Worm (Caenorhabditis elegans) whole organism, young adult: Measurements from ENCODE around the gene T05B4.8.

Source experiments
- B0261.1 ChIP-seq: sonication (generic microtip); optimal IDR thresholded peaks from 2 replicates; lab custom pipeline; 2016; ENCODE audit warnings: mild to moderate bottlenecking, missing genetic modification characterization, moderate library complexity, missing compliant biosample characterization
- C17E4.6 ChIP-seq: fragments of 200-800 bp; sonication (Bioruptor generic); IDR thresholded peaks from 2 replicates; pipeline ENCODE4 v1.3.6; 2022; ENCODE audit warnings: missing genetic modification reagents, missing genetic modification characterization, missing compliant biosample characterization
- F33H1.4 ChIP-seq: fragments of 200-800 bp; sonication (Bioruptor generic); IDR thresholded peaks from 2 replicates; pipeline ENCODE4 v1.3.6; 2022; ENCODE audit warnings: missing genetic modification reagents, missing genetic modification characterization, missing compliant biosample characterization
- F37B4.10 ChIP-seq: fragments of 200-800 bp; sonication (Bioruptor generic); IDR thresholded peaks from 2 replicates; pipeline ENCODE4 v1.3.6; 2022; ENCODE audit warnings: missing genetic modification characterization, missing compliant biosample characterization
- F49E8.2 ChIP-seq: sonication (generic microtip); optimal IDR thresholded peaks from 3 replicates; lab custom pipeline; 2017; ENCODE audit warnings: missing genetic modification characterization, mild to moderate bottlenecking, missing compliant biosample characterization, antibody characterized with exemption, moderate library complexity; ENCODE audit not compliant: insufficient read depth
- F55B11.4 ChIP-seq: sonication (generic microtip); optimal IDR thresholded peaks from 2 replicates; lab custom pipeline; 2016; ENCODE audit warnings: missing compliant biosample characterization, missing genetic modification characterization, borderline replicate concordance; ENCODE audit not compliant: insufficient read depth
- F57A8.1 ChIP-seq: fragments of 200-800 bp; sonication (Bioruptor generic); optimal IDR thresholded peaks from 2 replicates; lab custom pipeline; 2018; ENCODE audit warnings: mild to moderate bottlenecking, missing genetic modification characterization, moderate library complexity, missing compliant biosample characterization
- K11D2.4 ChIP-seq: fragments of 200-800 bp; sonication (Bioruptor generic); IDR thresholded peaks from 2 replicates; pipeline ENCODE4 v1.3.6; 2022; ENCODE audit warnings: missing genetic modification reagents, missing genetic modification characterization, missing compliant biosample characterization
- ama-1 ChIP-seq, 3 experiments: fragments of 150-350 bp in 1 of 3; sonication (generic microtip) in 2 of 3; optimal IDR thresholded peaks; 2 replicates each; lab custom pipeline; 2014 to 2018; ENCODE audit warnings: missing biosample characterization in 2 of 3, missing genetic modification characterization in 2 of 3, missing genetic modification reagents in 2 of 3
- atf-7 ChIP-seq: sonication (generic microtip); optimal IDR thresholded peaks from 2 replicates; lab custom pipeline; 2017; ENCODE audit warnings: mild to moderate bottlenecking, missing genetic modification characterization, missing compliant biosample characterization
- attf-3 ChIP-seq: fragments of 200-800 bp; sonication (Bioruptor generic); conservative IDR thresholded peaks from 2 replicates; pipeline ENCODE4 v1.3.6; 2022; ENCODE audit warnings: missing genetic modification reagents, missing genetic modification characterization, missing compliant biosample characterization
- attf-5 ChIP-seq: fragments of 200-800 bp; sonication (Bioruptor generic); optimal IDR thresholded peaks from 2 replicates; lab custom pipeline; 2018; ENCODE audit warnings: mild to moderate bottlenecking, missing genetic modification characterization, missing compliant biosample characterization
- bed-2 ChIP-seq: fragments of 200-800 bp; sonication (Bioruptor generic); IDR thresholded peaks from 2 replicates; pipeline ENCODE4 v1.3.6; 2022; ENCODE audit warnings: missing genetic modification reagents, missing genetic modification characterization, missing compliant biosample characterization
- cebp-1 ChIP-seq, 2 experiments: fragments of 200-800 bp in 1 of 2; sonication (Bioruptor generic) in 1 of 2; sonication (generic microtip) in 1 of 2; IDR thresholded peaks in 1 of 2; optimal IDR thresholded peaks in 1 of 2; 2 replicates each; pipeline versions ENCODE4 v1.3.6 to Lab custom; 2017 to 2022; ENCODE audit warnings: missing compliant biosample characterization in 2 of 2, missing genetic modification characterization in 2 of 2, mild to moderate bottlenecking in 1 of 2, missing genetic modification reagents in 1 of 2, moderate library complexity in 1 of 2
- ceh-27 ChIP-seq: fragments of 200-800 bp; sonication (Bioruptor generic); optimal IDR thresholded peaks from 2 replicates; lab custom pipeline; 2018; ENCODE audit warnings: mild to moderate bottlenecking, missing genetic modification characterization, moderate library complexity, missing compliant biosample characterization
- ceh-58 ChIP-seq: fragments of 200-800 bp; sonication (Bioruptor generic); IDR thresholded peaks from 2 replicates; pipeline ENCODE4 v1.3.6; 2022; ENCODE audit warnings: missing genetic modification characterization, missing compliant biosample characterization
- dox-1 ChIP-seq: fragments of 200-800 bp; sonication (Bioruptor generic); IDR thresholded peaks from 2 replicates; pipeline ENCODE4 v1.3.6; 2022; ENCODE audit warnings: missing genetic modification reagents, missing genetic modification characterization, missing compliant biosample characterization
- dpff-1 ChIP-seq: sonication (generic microtip); optimal IDR thresholded peaks from 2 replicates; lab custom pipeline; 2017; ENCODE audit warnings: mild to moderate bottlenecking, missing genetic modification characterization, missing compliant biosample characterization
- dpl-1 ChIP-seq: fragments of 150-350 bp; optimal IDR thresholded peaks from 2 replicates; lab custom pipeline; 2014; ENCODE audit warnings: missing biosample characterization, missing genetic modification reagents, missing genetic modification characterization
- efl-1 ChIP-seq: fragments of 150-350 bp; optimal IDR thresholded peaks from 2 replicates; lab custom pipeline; 2014; ENCODE audit warnings: missing biosample characterization, missing genetic modification reagents, missing genetic modification characterization
- him-1 ChIP-seq: sonication (generic microtip); optimal IDR thresholded peaks from 2 replicates; lab custom pipeline; 2016; ENCODE audit warnings: missing genotype, missing genetic modification reagents, missing genetic modification characterization, missing compliant biosample characterization
- hsf-1 ChIP-seq: fragments of 200-800 bp; sonication (Bioruptor generic); IDR thresholded peaks from 2 replicates; pipeline ENCODE4 v1.3.6; 2022; ENCODE audit warnings: missing genetic modification reagents, missing genetic modification characterization, missing compliant biosample characterization
- lag-1 ChIP-seq: fragments of 200-800 bp; sonication (Bioruptor generic); IDR thresholded peaks from 2 replicates; pipeline ENCODE4 v1.3.6; 2022; ENCODE audit warnings: missing genetic modification reagents, missing genetic modification characterization, missing compliant biosample characterization
- let-526 ChIP-seq: fragments of 200-800 bp; sonication (Bioruptor generic); IDR thresholded peaks from 2 replicates; pipeline ENCODE4 v1.3.6; 2022; ENCODE audit warnings: missing genetic modification reagents, missing genetic modification characterization, missing compliant biosample characterization
- let-607 ChIP-seq, 2 experiments: fragments of 200-800 bp in 1 of 2; sonication (Bioruptor generic) in 1 of 2; sonication (generic microtip) in 1 of 2; optimal IDR thresholded peaks; 2 replicates each; lab custom pipeline; 2016 to 2018; ENCODE audit warnings: mild to moderate bottlenecking in 2 of 2, missing compliant biosample characterization in 2 of 2, missing genetic modification characterization in 2 of 2, moderate library complexity in 2 of 2, missing genotype in 1 of 2
- lin-35 ChIP-seq, 3 experiments: fragments of 150-350 bp in 2 of 3; sonication (generic microtip) in 1 of 3; optimal IDR thresholded peaks; 2 replicates each; lab custom pipeline; 2014 to 2018; ENCODE audit warnings: missing biosample characterization in 3 of 3, missing genetic modification characterization in 3 of 3, missing genetic modification reagents in 3 of 3
- lin-54 ChIP-seq: fragments of 200-800 bp; sonication (Bioruptor generic); optimal IDR thresholded peaks from 2 replicates; lab custom pipeline; 2018; ENCODE audit warnings: mild to moderate bottlenecking, missing genetic modification characterization, missing compliant biosample characterization
- lsl-1 ChIP-seq: fragments of 200-800 bp; sonication (Bioruptor generic); optimal IDR thresholded peaks from 2 replicates; lab custom pipeline; 2018; ENCODE audit warnings: mild to moderate bottlenecking, missing genetic modification characterization, moderate library complexity, missing compliant biosample characterization
- madf-3 ChIP-seq: fragments of 200-800 bp; sonication (Bioruptor generic); IDR thresholded peaks from 2 replicates; pipeline ENCODE4 v1.3.6; 2022; ENCODE audit warnings: missing genetic modification reagents, missing genetic modification characterization, missing compliant biosample characterization
- mcd-1 ChIP-seq: fragments of 200-800 bp; sonication (Bioruptor generic); IDR thresholded peaks from 2 replicates; pipeline ENCODE4 v1.3.6; 2022; ENCODE audit warnings: missing genetic modification reagents, missing genetic modification characterization, missing compliant biosample characterization
- mel-28 ChIP-seq: sonication (generic microtip); optimal IDR thresholded peaks from 2 replicates; lab custom pipeline; 2016; ENCODE audit warnings: borderline replicate concordance, mild to moderate bottlenecking, missing genetic modification characterization, missing compliant biosample characterization
- nfya-1 ChIP-seq: sonication (generic microtip); optimal IDR thresholded peaks from 2 replicates; lab custom pipeline; 2017; ENCODE audit warnings: antibody characterized with exemption, missing compliant biosample characterization, missing genetic modification characterization, borderline replicate concordance; ENCODE audit not compliant: insufficient read depth
- nfya-2 ChIP-seq: fragments of 200-800 bp; sonication (Bioruptor generic); IDR thresholded peaks from 2 replicates; pipeline ENCODE4 v1.3.6; 2022; ENCODE audit warnings: missing genetic modification reagents, missing genetic modification characterization, missing compliant biosample characterization
- nfyb-1 ChIP-seq: fragments of 200-800 bp; sonication (Bioruptor generic); IDR thresholded peaks from 2 replicates; pipeline ENCODE4 v1.3.6; 2022; ENCODE audit warnings: missing genetic modification reagents, missing genetic modification characterization, missing compliant biosample characterization
- nhr-80 ChIP-seq: sonication (generic microtip); optimal IDR thresholded peaks from 2 replicates; lab custom pipeline; 2016; ENCODE audit warnings: missing genetic modification characterization, missing compliant biosample characterization
- pbrm-1 ChIP-seq: fragments of 200-800 bp; sonication (Bioruptor generic); IDR thresholded peaks from 2 replicates; pipeline ENCODE4 v1.3.6; 2022; ENCODE audit warnings: missing genetic modification reagents, missing genetic modification characterization, missing compliant biosample characterization
- rec-8 ChIP-seq, 2 experiments: sonication (generic microtip); optimal IDR thresholded peaks; 2 replicates each; lab custom pipeline; 2016; ENCODE audit warnings: mild to moderate bottlenecking in 2 of 2, missing genetic modification characterization in 2 of 2, missing genetic modification reagents in 2 of 2, missing genotype in 2 of 2, missing biosample characterization in 1 of 2, missing compliant biosample characterization in 1 of 2, moderate library complexity in 1 of 2
- repo-1 ChIP-seq: sonication (generic microtip); optimal IDR thresholded peaks from 2 replicates; lab custom pipeline; 2017; ENCODE audit warnings: mild to moderate bottlenecking, missing genetic modification characterization, missing compliant biosample characterization
- snpc-1.1 ChIP-seq: sonication (generic microtip); optimal IDR thresholded peaks from 2 replicates; lab custom pipeline; 2017; ENCODE audit warnings: missing genetic modification characterization, mild to moderate bottlenecking, missing compliant biosample characterization, antibody characterized with exemption, moderate library complexity, missing genotype, missing genetic modification reagents; ENCODE audit not compliant: insufficient read depth
- snpc-3.4 ChIP-seq: sonication (generic microtip); optimal IDR thresholded peaks from 2 replicates; lab custom pipeline; 2017; ENCODE audit warnings: missing genetic modification characterization, mild to moderate bottlenecking, missing compliant biosample characterization, antibody characterized with exemption, moderate library complexity, missing genotype, missing genetic modification reagents
- somi-1 ChIP-seq: fragments of 200-800 bp; sonication (Bioruptor generic); optimal IDR thresholded peaks from 2 replicates; lab custom pipeline; 2018; ENCODE audit warnings: mild to moderate bottlenecking, missing genetic modification characterization, missing compliant biosample characterization
- tbp1 ChIP-seq: fragments of 200-800 bp; sonication (Bioruptor generic); optimal IDR thresholded peaks from 2 replicates; lab custom pipeline; 2018; ENCODE audit warnings: mild to moderate bottlenecking, missing genetic modification characterization, missing compliant biosample characterization
- tbx-9 ChIP-seq: sonication (generic microtip); optimal IDR thresholded peaks from 2 replicates; lab custom pipeline; 2016; ENCODE audit warnings: borderline replicate concordance, missing genetic modification characterization, inconsistent platforms, missing compliant biosample characterization
- tlf-1 ChIP-seq: fragments of 200-800 bp; sonication (Bioruptor generic); optimal IDR thresholded peaks from 2 replicates; lab custom pipeline; 2018; ENCODE audit warnings: mild to moderate bottlenecking, missing genetic modification characterization, missing compliant biosample characterization
- ztf-22 ChIP-seq: fragments of 200-800 bp; sonication (Bioruptor generic); optimal IDR thresholded peaks from 2 replicates; lab custom pipeline; 2018; ENCODE audit warnings: mild to moderate bottlenecking, missing genetic modification characterization, moderate library complexity, missing compliant biosample characterization
- ztf-28 ChIP-seq: fragments of 200-800 bp; sonication (Bioruptor generic); IDR thresholded peaks from 2 replicates; pipeline ENCODE4 v1.3.6; 2022; ENCODE audit warnings: missing genetic modification reagents, missing genetic modification characterization, missing compliant biosample characterization

The T05B4.8 gene

DNA sequence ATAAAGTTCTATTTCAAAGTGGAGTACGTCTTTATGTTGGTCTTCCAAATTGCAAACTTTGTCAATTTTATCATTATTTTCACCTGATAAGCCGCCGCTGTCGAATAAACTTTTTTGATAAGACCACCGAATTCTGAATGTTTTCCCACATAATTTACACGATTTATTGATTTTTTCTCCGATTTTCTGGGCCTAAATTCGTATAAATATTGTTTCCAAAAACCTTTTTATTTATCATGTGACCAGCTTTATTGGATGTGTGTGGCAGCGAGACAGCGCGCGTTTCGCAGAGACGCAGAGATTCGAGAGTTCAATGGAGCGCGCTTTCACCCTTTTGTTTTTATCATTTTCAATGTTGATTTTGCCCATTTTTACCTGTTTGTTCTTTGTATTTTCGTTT, 27.1 kb upstream of the T05B4.8 start:
- TF ChIP-seq K11D2.4 = peak; percentile 52; the same call in 1 of the 2 replicates
- no peak for TF ChIP-seq C17E4.6 (GFP tag; lab: Robert Waterston, UW)
- TF ChIP-seq mel-28 (tag; lab: Kevin White, UChicago) = no peak
- TF ChIP-seq snpc-3.4 (tag; lab: Kevin White, UChicago) = no peak
- TF ChIP-seq attf-3 (GFP tag; lab: Robert Waterston, UW) = no peak
- no peak for TF ChIP-seq lag-1 (GFP tag; lab: Robert Waterston, UW)
- TF ChIP-seq attf-5 = peak; percentile 56
- no peak for TF ChIP-seq F49E8.2 (tag; lab: Kevin White, UChicago)
- TF ChIP-seq nhr-80 (tag; lab: Kevin White, UChicago) = peak; percentile 71
- no peak for TF ChIP-seq nfya-2 (GFP tag; lab: Robert Waterston, UW)
- TF ChIP-seq lsl-1 (GFP tag; lab: Kevin White, UChicago) = peak; percentile 3
- TF ChIP-seq mcd-1 (GFP tag; lab: Robert Waterston, UW) = peak; percentile 96
- no peak for TF ChIP-seq F55B11.4 (tag; lab: Kevin White, UChicago)
- peak; percentile 23 for TF ChIP-seq tbp1
- TF ChIP-seq bed-2 (GFP tag; lab: Robert Waterston, UW) = no peak
- no peak for TF ChIP-seq tbx-9 (tag; lab: Kevin White, UChicago)
- TF ChIP-seq cebp-1 (GFP tag; IDR thresholded peaks at IDR 0.05; lab: Robert Waterston, UW) = no peak
- TF ChIP-seq cebp-1 (tag; optimal IDR thresholded peaks at IDR 0.05; lab: Kevin White, UChicago) = peak; percentile 59
- TF ChIP-seq F33H1.4 (GFP tag; lab: Robert Waterston, UW) = peak; percentile 31; the same call in 1 of the 2 replicates
- TF ChIP-seq repo-1 (tag; lab: Kevin White, UChicago) = no peak
- no peak for TF ChIP-seq let-607 (tag; optimal IDR thresholded peaks at IDR 0.05; lab: Kevin White, UChicago)
- TF ChIP-seq ztf-28 (GFP tag; lab: Robert Waterston, UW) = no peak
- no peak for TF ChIP-seq nfya-1 (tag; lab: Kevin White, UChicago)
- no peak for TF ChIP-seq him-1 (tag; lab: Kevin White, UChicago)
- 0 out of 2 replicates have a peak, but pooled peaks have one; percentile 24 for TF ChIP-seq nfyb-1 (GFP tag; lab: Robert Waterston, UW)
- TF ChIP-seq dpff-1 (tag; lab: Kevin White, UChicago) = no peak
- no peak for TF ChIP-seq F57A8.1
- TF ChIP-seq F37B4.10 (GFP tag; lab: Robert Waterston, UW) = no peak
- no peak for TF ChIP-seq let-526
- TF ChIP-seq dpl-1 = no peak
- peak; percentile 72 for TF ChIP-seq dox-1 (GFP tag; lab: Robert Waterston, UW)
- TF ChIP-seq efl-1 (GFP tag; lab: Kevin White, UChicago) = no peak
- no peak for TF ChIP-seq tlf-1
- no peak for TF ChIP-seq ztf-22
- TF ChIP-seq lin-35 (GFP tag; optimal IDR thresholded peaks at IDR 0.05; lab: Kevin White, UChicago) = peak in 1 of 3 experiments; percentile 47
- TF ChIP-seq atf-7 (tag; lab: Kevin White, UChicago) = no peak
- no peak for TF ChIP-seq hsf-1 (GFP tag; lab: Robert Waterston, UW)
- peak; percentile 44 for TF ChIP-seq lin-54
- TF ChIP-seq B0261.1 (tag; lab: Kevin White, UChicago) = no peak
- 0 out of 2 replicates have a peak, but pooled peaks have one; percentile 31 for TF ChIP-seq pbrm-1 (GFP tag; lab: Robert Waterston, UW)
- no peak for TF ChIP-seq rec-8 (tag; optimal IDR thresholded peaks at IDR 0.05; lab: Kevin White, UChicago)
- TF ChIP-seq ceh-27 (GFP tag; lab: Kevin White, UChicago) = peak; percentile 29
- TF ChIP-seq snpc-1.1 (tag; lab: Kevin White, UChicago) = no peak
- no peak for TF ChIP-seq ceh-58 (GFP tag; lab: Robert Waterston, UW)
- TF ChIP-seq madf-3 (GFP tag; lab: Robert Waterston, UW) = no peak
- no peak for TF ChIP-seq ama-1 (optimal IDR thresholded peaks at IDR 0.05; lab: Kevin White, UChicago)
- TF ChIP-seq ama-1 (GFP tag; optimal IDR thresholded peaks at IDR 0.05; lab: Kevin White, UChicago) = no peak
- TF ChIP-seq somi-1 = no peak
